Worm (Caenorhabditis elegans) whole organism, L3 larva: ENCODE measurements around the gene F19F10.1.

Experiments used
- R02D3.7 ChIP-seq: fragments of 150-350 bp; optimal IDR thresholded peaks from 2 replicates; lab custom pipeline; 2014; ENCODE audit warnings: missing biosample characterization, missing genetic modification characterization
- ZK546.5 ChIP-seq: sonication (generic microtip); optimal IDR thresholded peaks from 2 replicates; lab custom pipeline; 2017; ENCODE audit warnings: missing biosample characterization, missing genetic modification characterization
- aly-2 ChIP-seq: fragments of 150-350 bp; optimal IDR thresholded peaks from 2 replicates; lab custom pipeline; 2014; ENCODE audit warnings: missing biosample characterization, missing genetic modification characterization
- ama-1 ChIP-seq: fragments of 150-350 bp; optimal IDR thresholded peaks from 2 replicates; lab custom pipeline; 2018
- ceh-16 ChIP-seq: sonication (generic microtip); optimal IDR thresholded peaks from 2 replicates; lab custom pipeline; 2017; ENCODE audit warnings: missing biosample characterization, missing genetic modification characterization
- ceh-28 ChIP-seq: fragments of 150-350 bp; optimal IDR thresholded peaks from 2 replicates; lab custom pipeline; 2014; ENCODE audit warnings: missing biosample characterization, missing genetic modification reagents, missing genetic modification characterization
- ceh-82 ChIP-seq: fragments of 150-350 bp; optimal IDR thresholded peaks from 2 replicates; lab custom pipeline; 2014; ENCODE audit warnings: missing biosample characterization, missing genetic modification characterization
- ceh-9 ChIP-seq: sonication (generic microtip); optimal IDR thresholded peaks from 2 replicates; lab custom pipeline; 2018; ENCODE audit warnings: missing biosample characterization, missing genetic modification characterization
- daf-12 ChIP-seq: fragments of 150-350 bp; optimal IDR thresholded peaks from 2 replicates; lab custom pipeline; 2014; ENCODE audit warnings: missing biosample characterization, missing genetic modification reagents, missing genetic modification characterization
- egl-27 ChIP-seq: sonication (generic microtip); optimal IDR thresholded peaks from 4 replicates; lab custom pipeline; 2017; ENCODE audit warnings: missing biosample characterization, missing genetic modification reagents, missing genetic modification characterization
- egl-5 ChIP-seq: fragments of 150-350 bp; optimal IDR thresholded peaks from 2 replicates; lab custom pipeline; 2017; ENCODE audit warnings: missing biosample characterization, missing genetic modification reagents, missing genetic modification characterization, inconsistent platforms
- elt-1 ChIP-seq: fragments of 150-350 bp; optimal IDR thresholded peaks from 2 replicates; lab custom pipeline; 2014; ENCODE audit warnings: missing biosample characterization, missing genetic modification characterization
- elt-2 ChIP-seq: sonication (generic microtip); optimal IDR thresholded peaks from 2 replicates; lab custom pipeline; 2016; ENCODE audit warnings: missing genetic modification reagents, mild to moderate bottlenecking, missing genetic modification characterization, missing compliant biosample characterization
- elt-3 ChIP-seq, 3 experiments: fragments of 150-350 bp in 1 of 3; sonication (generic microtip) in 2 of 3; optimal IDR thresholded peaks; 2 replicates in 2 of 3; 4 replicates in 1 of 3; lab custom pipeline; 2014 to 2017; ENCODE audit warnings: missing biosample characterization in 3 of 3, missing genetic modification characterization in 3 of 3
- eor-1 ChIP-seq, 2 experiments: fragments of 150-350 bp; optimal IDR thresholded peaks; 2 replicates each; lab custom pipeline; 2014 to 2018; ENCODE audit warnings: missing biosample characterization in 2 of 2, missing genetic modification characterization in 2 of 2
- fkh-10 ChIP-seq: sonication (generic microtip); optimal IDR thresholded peaks from 2 replicates; lab custom pipeline; 2017; ENCODE audit warnings: missing biosample characterization, missing genetic modification reagents, missing genetic modification characterization
- fkh-2 ChIP-seq: fragments of 150-350 bp; optimal IDR thresholded peaks from 2 replicates; lab custom pipeline; 2014; ENCODE audit warnings: missing biosample characterization, missing genetic modification reagents, missing genetic modification characterization
- fos-1 ChIP-seq: fragments of 150-350 bp; optimal IDR thresholded peaks from 2 replicates; lab custom pipeline; 2014; ENCODE audit warnings: missing biosample characterization, missing genetic modification characterization
- hmg-11 ChIP-seq: sonication (generic microtip); optimal IDR thresholded peaks from 2 replicates; lab custom pipeline; 2016; ENCODE audit warnings: missing genetic modification characterization, missing compliant biosample characterization
- jun-1 ChIP-seq: fragments of 150-350 bp; optimal IDR thresholded peaks from 2 replicates; lab custom pipeline; 2014; ENCODE audit warnings: missing biosample characterization, missing genetic modification reagents, missing genetic modification characterization
- lin-15B ChIP-seq: fragments of 150-350 bp; optimal IDR thresholded peaks from 2 replicates; lab custom pipeline; 2014; ENCODE audit warnings: missing biosample characterization, missing genetic modification characterization
- lin-39 ChIP-seq: fragments of 150-350 bp; optimal IDR thresholded peaks from 2 replicates; lab custom pipeline; 2018; ENCODE audit warnings: missing biosample characterization, missing genetic modification reagents, missing genetic modification characterization
- lsy-12 ChIP-seq: sonication (generic microtip); optimal IDR thresholded peaks from 2 replicates; lab custom pipeline; 2016; ENCODE audit warnings: mild to moderate bottlenecking, missing genetic modification characterization, missing compliant biosample characterization
- mdl-1 ChIP-seq: fragments of 150-350 bp; optimal IDR thresholded peaks from 2 replicates; lab custom pipeline; 2014; ENCODE audit warnings: missing biosample characterization, missing genetic modification characterization
- nfya-1 ChIP-seq: sonication (generic microtip); optimal IDR thresholded peaks from 2 replicates; lab custom pipeline; 2017; ENCODE audit warnings: missing genetic modification characterization, mild to moderate bottlenecking, missing compliant biosample characterization, antibody characterized with exemption, moderate library complexity; ENCODE audit not compliant: insufficient read depth
- nhr-11 ChIP-seq: fragments of 150-350 bp; optimal IDR thresholded peaks from 2 replicates; lab custom pipeline; 2014; ENCODE audit warnings: missing biosample characterization, missing genetic modification characterization
- nhr-23 ChIP-seq: fragments of 150-350 bp; optimal IDR thresholded peaks from 2 replicates; lab custom pipeline; 2014; ENCODE audit warnings: missing biosample characterization, missing genetic modification reagents, missing genetic modification characterization
- nhr-237 ChIP-seq: fragments of 150-350 bp; optimal IDR thresholded peaks from 2 replicates; lab custom pipeline; 2014; ENCODE audit warnings: missing biosample characterization, missing genetic modification characterization
- nhr-25 ChIP-seq: sonication (generic microtip); optimal IDR thresholded peaks from 2 replicates; lab custom pipeline; 2017; ENCODE audit warnings: missing biosample characterization, missing genetic modification characterization
- nhr-28 ChIP-seq: fragments of 150-350 bp; optimal IDR thresholded peaks from 2 replicates; lab custom pipeline; 2014; ENCODE audit warnings: missing biosample characterization, missing genetic modification characterization
- nhr-43 ChIP-seq: sonication (generic microtip); optimal IDR thresholded peaks from 2 replicates; lab custom pipeline; 2016; ENCODE audit warnings: mild to moderate bottlenecking, missing genetic modification characterization, missing compliant biosample characterization; ENCODE audit not compliant: poor library complexity, severe bottlenecking
- nhr-67 ChIP-seq: fragments of 150-350 bp; optimal IDR thresholded peaks from 2 replicates; lab custom pipeline; 2014; ENCODE audit warnings: missing biosample characterization, missing genetic modification characterization
- nhr-76 ChIP-seq: fragments of 150-350 bp; sonication (generic microtip); optimal IDR thresholded peaks from 5 replicates; lab custom pipeline; 2014; ENCODE audit warnings: missing biosample characterization, missing genetic modification characterization
- nhr-77 ChIP-seq: fragments of 150-350 bp; optimal IDR thresholded peaks from 2 replicates; lab custom pipeline; 2014; ENCODE audit warnings: missing biosample characterization, missing genetic modification characterization
- pha-4 ChIP-seq: fragments of 150-350 bp; optimal IDR thresholded peaks from 2 replicates; lab custom pipeline; 2014; ENCODE audit warnings: missing biosample characterization, missing genetic modification reagents, missing genetic modification characterization
- pqm-1 ChIP-seq: fragments of 150-350 bp; optimal IDR thresholded peaks from 2 replicates; lab custom pipeline; 2017; ENCODE audit warnings: missing biosample characterization, missing genetic modification characterization, inconsistent platforms
- sea-2 ChIP-seq: fragments of 150-350 bp; sonication (generic microtip); optimal IDR thresholded peaks from 4 replicates; lab custom pipeline; 2014; ENCODE audit warnings: missing biosample characterization, missing genetic modification reagents, missing genetic modification characterization
- skn-1 ChIP-seq: fragments of 150-350 bp; optimal IDR thresholded peaks from 2 replicates; lab custom pipeline; 2014; ENCODE audit warnings: missing biosample characterization, missing genetic modification characterization
- snpc-4 ChIP-seq: fragments of 150-350 bp; optimal IDR thresholded peaks from 2 replicates; lab custom pipeline; 2014; ENCODE audit warnings: missing biosample characterization, missing genetic modification characterization
- tbx-2 ChIP-seq: sonication (generic microtip); optimal IDR thresholded peaks from 2 replicates; lab custom pipeline; 2016; ENCODE audit warnings: mild to moderate bottlenecking, missing genetic modification characterization, missing compliant biosample characterization
- unc-39 ChIP-seq: sonication (generic microtip); optimal IDR thresholded peaks from 4 replicates; lab custom pipeline; 2017; ENCODE audit warnings: missing biosample characterization, missing genetic modification characterization
- zag-1 ChIP-seq: fragments of 150-350 bp; optimal IDR thresholded peaks from 2 replicates; lab custom pipeline; 2014; ENCODE audit warnings: missing biosample characterization, missing genetic modification characterization
- ztf-11 ChIP-seq: fragments of 150-350 bp; optimal IDR thresholded peaks from 2 replicates; lab custom pipeline; 2014; ENCODE audit warnings: missing biosample characterization, missing genetic modification characterization
- ztf-4 ChIP-seq: fragments of 150-350 bp; optimal IDR thresholded peaks from 2 replicates; lab custom pipeline; 2014; ENCODE audit warnings: missing biosample characterization, missing genetic modification characterization

F19F10.1 gene

DNA sequence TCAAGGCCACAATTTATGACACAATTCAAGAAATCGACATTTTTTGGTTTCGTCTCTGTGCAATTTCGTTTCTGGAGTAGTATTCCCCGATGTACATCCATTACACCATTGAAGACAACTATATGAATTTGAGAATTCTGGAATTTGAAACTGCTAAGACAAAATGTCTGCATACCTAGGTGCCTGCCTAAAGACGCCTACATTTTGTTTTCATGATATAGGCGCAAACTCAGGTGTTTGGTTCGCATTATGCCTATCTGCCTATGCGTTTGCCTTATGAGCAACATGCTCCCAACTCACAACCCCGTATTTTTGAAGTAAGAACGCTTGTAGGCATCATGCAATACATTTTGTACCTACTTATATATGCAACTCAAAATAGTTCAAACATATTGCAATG is 7.9 kb downstream of the F19F10.1 start, which contains the start of gene F19F10.14:
F19F10.14 (minus strand) TSS at position 101 of the 400 bp plus-strand sequence.
- TF ChIP-seq pqm-1 (tag; lab: Kevin White, UChicago) (no peak), unc-39 (tag; lab: Kevin White, UChicago) (no peak), tbx-2 (no peak), egl-5 (tag; lab: Kevin White, UChicago) (no peak), ceh-9 (tag; lab: Kevin White, UChicago) (no peak), fkh-2 (tag; lab: Kevin White, UChicago) (no peak), aly-2 (no peak), jun-1 (no peak), ZK546.5 (tag; lab: Kevin White, UChicago) (no peak), skn-1 (no peak), ama-1 (no peak), fos-1 (tag; lab: Kevin White, UChicago) (no peak), nhr-11 (tag; lab: Kevin White, UChicago) (no peak), nhr-23 (no peak), hmg-11 (tag; lab: Kevin White, UChicago) (no peak), nhr-76 (no peak), ceh-16 (tag; lab: Kevin White, UChicago) (no peak)

DNA sequence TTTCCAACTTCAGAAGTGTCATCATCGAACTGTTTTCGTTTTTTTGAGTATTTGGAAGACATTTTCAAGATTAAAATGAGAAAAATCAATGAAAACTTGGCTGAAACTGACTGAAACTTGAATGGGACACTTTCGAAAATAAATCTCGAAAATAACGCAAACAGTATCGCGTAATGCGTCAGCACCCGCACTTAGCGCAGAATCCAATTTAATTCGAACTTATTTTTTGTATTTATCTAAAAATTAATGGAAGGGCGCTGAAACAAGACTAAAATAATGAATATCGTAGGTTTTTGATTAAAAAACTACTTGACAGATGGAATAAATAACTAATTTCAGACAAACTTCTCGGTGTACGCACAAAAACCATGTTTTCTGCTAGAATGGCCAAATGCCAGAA is 12.5 kb downstream of the F19F10.1 start, which contains the start of the genes snu-66 and ints-9:
snu-66 (minus strand) TSS at position 108 of the 400 bp plus-strand sequence.
ints-9 (plus strand) TSS at position 240 of the 400 bp plus-strand sequence.
- TF ChIP-seq elt-2 (tag; lab: Kevin White, UChicago) (peak; percentile 7), R02D3.7 (peak; percentile 11), ceh-9 (tag; lab: Kevin White, UChicago) (no peak), hmg-11 (tag; lab: Kevin White, UChicago) (peak; percentile 18), nhr-237 (tag; lab: Kevin White, UChicago) (no peak), nhr-67 (tag; lab: Kevin White, UChicago) (no peak), elt-1 (tag; lab: Kevin White, UChicago) (no peak), daf-12 (tag; lab: Kevin White, UChicago) (no peak), fkh-2 (tag; lab: Kevin White, UChicago) (no peak), tbx-2 (peak; percentile 7), nhr-25 (tag; lab: Kevin White, UChicago) (peak; percentile 38), eor-1 (tag; optimal IDR thresholded peaks at IDR 0.05; lab: Kevin White, UChicago) (no peak), aly-2 (no peak), nhr-76 (no peak), nhr-43 (no peak), sea-2 (GFP tag; lab: Kevin White, UChicago) (no peak), lin-15B (peak; percentile 77), mdl-1 (tag; lab: Kevin White, UChicago) (no peak), ZK546.5 (tag; lab: Kevin White, UChicago) (no peak), snpc-4 (tag; lab: Kevin White, UChicago) (peak; percentile 83), lin-39 (tag; lab: Kevin White, UChicago) (no peak), ceh-82 (tag; lab: Kevin White, UChicago) (no peak), pha-4 (tag; lab: Kevin White, UChicago) (peak; percentile 67), pqm-1 (tag; lab: Kevin White, UChicago) (no peak), ztf-4 (tag; lab: Kevin White, UChicago) (no peak), nhr-23 (peak; percentile 76), jun-1 (peak; percentile 14)

DNA sequence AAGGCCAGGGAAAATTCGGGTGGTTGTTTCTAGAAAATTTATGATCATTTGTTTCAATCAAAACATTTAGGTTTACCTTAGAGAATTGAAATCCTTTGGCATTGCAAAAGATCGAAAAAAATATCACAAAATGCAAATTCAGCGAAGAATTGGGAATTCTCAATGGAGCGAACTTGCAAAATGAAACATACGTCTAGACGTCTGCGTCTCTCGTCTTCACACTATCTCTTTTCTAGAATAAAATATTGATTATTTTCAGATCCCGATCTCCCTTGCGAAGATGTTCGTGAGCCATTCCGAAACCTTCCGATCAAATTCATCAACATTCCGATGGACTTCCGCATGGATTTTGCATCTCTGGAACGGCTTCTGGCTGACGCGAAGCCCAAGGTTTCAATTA is 17.3 kb downstream of the F19F10.1 start, which contains the start of gene ets-6:
ets-6 (minus strand) TSS at position 169 of the 400 bp plus-strand sequence.
- TF ChIP-seq egl-27 (tag; lab: Kevin White, UChicago) (no peak), unc-39 (tag; lab: Kevin White, UChicago) (no peak), nhr-43 (no peak), fkh-10 (GFP tag; lab: Kevin White, UChicago) (no peak), ama-1 (no peak), hmg-11 (tag; lab: Kevin White, UChicago) (peak; percentile 46), fos-1 (tag; lab: Kevin White, UChicago) (no peak), skn-1 (no peak), R02D3.7 (peak; percentile 31), ceh-28 (tag; lab: Kevin White, UChicago) (peak; percentile 85), nhr-76 (no peak), egl-5 (tag; lab: Kevin White, UChicago) (peak; percentile 18), tbx-2 (no peak), eor-1 (tag; optimal IDR thresholded peaks at IDR 0.05; lab: Kevin White, UChicago) (no peak), snpc-4 (tag; lab: Kevin White, UChicago) (peak; percentile 45), nhr-28 (tag; lab: Kevin White, UChicago) (no peak), nhr-25 (tag; lab: Kevin White, UChicago) (peak; percentile 32), ZK546.5 (tag; lab: Kevin White, UChicago) (no peak), zag-1 (tag; lab: Kevin White, UChicago) (no peak), pqm-1 (tag; lab: Kevin White, UChicago) (peak; percentile 23), nhr-67 (tag; lab: Kevin White, UChicago) (no peak), ceh-9 (tag; lab: Kevin White, UChicago) (no peak), fkh-2 (tag; lab: Kevin White, UChicago) (no peak), daf-12 (tag; lab: Kevin White, UChicago) (no peak), nfya-1 (peak; percentile 61), nhr-11 (tag; lab: Kevin White, UChicago) (no peak), ztf-11 (tag; lab: Kevin White, UChicago) (no peak), aly-2 (no peak), elt-1 (tag; lab: Kevin White, UChicago) (no peak), sea-2 (GFP tag; lab: Kevin White, UChicago) (no peak), lsy-12 (no peak), nhr-237 (tag; lab: Kevin White, UChicago) (no peak), nhr-77 (no peak), jun-1 (no peak), lin-15B (peak; percentile 73), nhr-23 (peak; percentile 61), elt-2 (tag; lab: Kevin White, UChicago) (no peak), ceh-16 (tag; lab: Kevin White, UChicago) (no peak), elt-3 (tag; optimal IDR thresholded peaks at IDR 0.05; lab: Kevin White, UChicago) (no peak), mdl-1 (tag; lab: Kevin White, UChicago) (no peak)
